Worm (Caenorhabditis elegans) whole organism, young adult: Measurements from ENCODE around the gene W04E12.4.

ENCODE experiments used
- C06A6.2 ChIP-seq: fragments of 200-800 bp; sonication (Bioruptor generic); conservative IDR thresholded peaks from 2 replicates; pipeline ENCODE4 v1.3.6; 2022; ENCODE audit warnings: missing genetic modification characterization, missing compliant biosample characterization
- C17E4.6 ChIP-seq: fragments of 200-800 bp; sonication (Bioruptor generic); IDR thresholded peaks from 2 replicates; pipeline ENCODE4 v1.3.6; 2022; ENCODE audit warnings: missing genetic modification reagents, missing genetic modification characterization, missing compliant biosample characterization
- F39B2.1 ChIP-seq: fragments of 200-800 bp; sonication (Bioruptor generic); IDR thresholded peaks from 2 replicates; pipeline ENCODE4 v1.3.6; 2022; ENCODE audit warnings: missing genetic modification reagents, missing genetic modification characterization, missing compliant biosample characterization
- F57C9.4 ChIP-seq: sonication (generic microtip); optimal IDR thresholded peaks from 2 replicates; lab custom pipeline; 2017; ENCODE audit warnings: mild to moderate bottlenecking, missing genetic modification characterization, missing compliant biosample characterization
- K11D2.4 ChIP-seq: fragments of 200-800 bp; sonication (Bioruptor generic); IDR thresholded peaks from 2 replicates; pipeline ENCODE4 v1.3.6; 2022; ENCODE audit warnings: missing genetic modification reagents, missing genetic modification characterization, missing compliant biosample characterization
- Y53G8AR.9 ChIP-seq: fragments of 200-800 bp; sonication (Bioruptor generic); conservative IDR thresholded peaks from 2 replicates; pipeline ENCODE4 v1.3.6; 2022; ENCODE audit warnings: missing genetic modification reagents, missing genetic modification characterization, missing compliant biosample characterization
- Y56A3A.18 ChIP-seq: fragments of 200-800 bp; sonication (Bioruptor generic); IDR thresholded peaks from 2 replicates; pipeline ENCODE4 v1.3.6; 2022; ENCODE audit warnings: missing genetic modification reagents, missing genetic modification characterization, missing compliant biosample characterization
- ZK185.1 ChIP-seq: sonication (generic microtip); optimal IDR thresholded peaks from 2 replicates; lab custom pipeline; 2016; ENCODE audit warnings: mild to moderate bottlenecking, missing genetic modification characterization, missing compliant biosample characterization; ENCODE audit not compliant: poor library complexity, severe bottlenecking
- akir-1 ChIP-seq: fragments of 200-800 bp; sonication (Bioruptor generic); optimal IDR thresholded peaks from 2 replicates; lab custom pipeline; 2018; ENCODE audit warnings: mild to moderate bottlenecking, missing genetic modification characterization, moderate library complexity, missing compliant biosample characterization
- ama-1 ChIP-seq, 3 experiments: fragments of 150-350 bp in 1 of 3; sonication (generic microtip) in 2 of 3; optimal IDR thresholded peaks; 2 replicates each; lab custom pipeline; 2014 to 2018; ENCODE audit warnings: missing biosample characterization in 2 of 3, missing genetic modification characterization in 2 of 3, missing genetic modification reagents in 2 of 3
- aptf-2 ChIP-seq: fragments of 200-800 bp; sonication (Bioruptor generic); conservative IDR thresholded peaks from 2 replicates; pipeline ENCODE4 v1.3.6; 2022; ENCODE audit warnings: missing genetic modification reagents, missing genetic modification characterization, missing compliant biosample characterization
- athp-1 ChIP-seq: sonication (generic microtip); optimal IDR thresholded peaks from 2 replicates; lab custom pipeline; 2017; ENCODE audit warnings: mild to moderate bottlenecking, missing genetic modification characterization, missing compliant biosample characterization
- bed-2 ChIP-seq: fragments of 200-800 bp; sonication (Bioruptor generic); IDR thresholded peaks from 2 replicates; pipeline ENCODE4 v1.3.6; 2022; ENCODE audit warnings: missing genetic modification reagents, missing genetic modification characterization, missing compliant biosample characterization
- ceh-79 ChIP-seq: sonication (generic microtip); optimal IDR thresholded peaks from 2 replicates; lab custom pipeline; 2017; ENCODE audit warnings: mild to moderate bottlenecking, missing genetic modification characterization, missing compliant biosample characterization
- ceh-91 ChIP-seq: fragments of 200-800 bp; sonication (Bioruptor generic); IDR thresholded peaks from 2 replicates; pipeline ENCODE4 v1.3.6; 2022; ENCODE audit warnings: missing genetic modification reagents, missing genetic modification characterization, missing compliant biosample characterization
- efl-1 ChIP-seq: fragments of 150-350 bp; optimal IDR thresholded peaks from 2 replicates; lab custom pipeline; 2014; ENCODE audit warnings: missing biosample characterization, missing genetic modification reagents, missing genetic modification characterization
- egrh-3 ChIP-seq: fragments of 200-800 bp; sonication (Bioruptor generic); IDR thresholded peaks from 2 replicates; pipeline ENCODE4 v1.3.6; 2022; ENCODE audit warnings: missing genetic modification reagents, missing genetic modification characterization, missing compliant biosample characterization
- ekl-4 ChIP-seq: fragments of 200-800 bp; sonication (Bioruptor generic); IDR thresholded peaks from 2 replicates; pipeline ENCODE4 v1.3.6; 2022; ENCODE audit warnings: missing genetic modification reagents, missing genetic modification characterization, missing compliant biosample characterization
- fkh-3 ChIP-seq: sonication (generic microtip); optimal IDR thresholded peaks from 2 replicates; lab custom pipeline; 2016; ENCODE audit warnings: mild to moderate bottlenecking, missing genetic modification characterization, missing compliant biosample characterization
- gei-17 ChIP-seq: fragments of 200-800 bp; sonication (Bioruptor generic); optimal IDR thresholded peaks from 2 replicates; lab custom pipeline; 2018; ENCODE audit warnings: mild to moderate bottlenecking, missing genetic modification characterization, missing compliant biosample characterization
- let-607 ChIP-seq, 2 experiments: fragments of 200-800 bp in 1 of 2; sonication (Bioruptor generic) in 1 of 2; sonication (generic microtip) in 1 of 2; optimal IDR thresholded peaks; 2 replicates each; lab custom pipeline; 2016 to 2018; ENCODE audit warnings: mild to moderate bottlenecking in 2 of 2, missing compliant biosample characterization in 2 of 2, missing genetic modification characterization in 2 of 2, moderate library complexity in 2 of 2, missing genotype in 1 of 2
- lsl-1 ChIP-seq: fragments of 200-800 bp; sonication (Bioruptor generic); optimal IDR thresholded peaks from 2 replicates; lab custom pipeline; 2018; ENCODE audit warnings: mild to moderate bottlenecking, missing genetic modification characterization, moderate library complexity, missing compliant biosample characterization
- madf-3 ChIP-seq: fragments of 200-800 bp; sonication (Bioruptor generic); IDR thresholded peaks from 2 replicates; pipeline ENCODE4 v1.3.6; 2022; ENCODE audit warnings: missing genetic modification reagents, missing genetic modification characterization, missing compliant biosample characterization
- nfya-1 ChIP-seq: sonication (generic microtip); optimal IDR thresholded peaks from 2 replicates; lab custom pipeline; 2017; ENCODE audit warnings: antibody characterized with exemption, missing compliant biosample characterization, missing genetic modification characterization, borderline replicate concordance; ENCODE audit not compliant: insufficient read depth
- rpc-1 ChIP-seq, 2 experiments: fragments of 150-350 bp in 1 of 2; sonication (generic microtip) in 1 of 2; optimal IDR thresholded peaks; 2 replicates each; lab custom pipeline; 2014 to 2018; ENCODE audit warnings: missing biosample characterization in 1 of 2, missing genetic modification characterization in 1 of 2, missing genetic modification reagents in 1 of 2, missing genotype in 1 of 2
- sptf-2 ChIP-seq: fragments of 200-800 bp; sonication (Bioruptor generic); optimal IDR thresholded peaks from 2 replicates; lab custom pipeline; 2018; ENCODE audit warnings: mild to moderate bottlenecking, missing genetic modification characterization, missing compliant biosample characterization
- zfh-2 ChIP-seq: fragments of 200-800 bp; sonication (Bioruptor generic); conservative IDR thresholded peaks from 2 replicates; pipeline ENCODE4 v1.3.6; 2022; ENCODE audit warnings: missing genetic modification reagents, missing genetic modification characterization, missing compliant biosample characterization
- ztf-25 ChIP-seq: fragments of 200-800 bp; sonication (Bioruptor generic); IDR thresholded peaks from 2 replicates; pipeline ENCODE4 v1.3.6; 2022; ENCODE audit warnings: missing genetic modification reagents, missing genetic modification characterization, missing compliant biosample characterization
- ztf-26 ChIP-seq: sonication (generic microtip); optimal IDR thresholded peaks from 2 replicates; lab custom pipeline; 2017; ENCODE audit warnings: missing genetic modification characterization, missing compliant biosample characterization
- ztf-28 ChIP-seq: fragments of 200-800 bp; sonication (Bioruptor generic); IDR thresholded peaks from 2 replicates; pipeline ENCODE4 v1.3.6; 2022; ENCODE audit warnings: missing genetic modification reagents, missing genetic modification characterization, missing compliant biosample characterization
- ztf-6 ChIP-seq: fragments of 200-800 bp; sonication (Bioruptor generic); IDR thresholded peaks from 2 replicates; pipeline ENCODE4 v1.3.6; 2022; ENCODE audit warnings: missing genetic modification reagents, missing genetic modification characterization, missing compliant biosample characterization

The W04E12.4 gene

DNA sequence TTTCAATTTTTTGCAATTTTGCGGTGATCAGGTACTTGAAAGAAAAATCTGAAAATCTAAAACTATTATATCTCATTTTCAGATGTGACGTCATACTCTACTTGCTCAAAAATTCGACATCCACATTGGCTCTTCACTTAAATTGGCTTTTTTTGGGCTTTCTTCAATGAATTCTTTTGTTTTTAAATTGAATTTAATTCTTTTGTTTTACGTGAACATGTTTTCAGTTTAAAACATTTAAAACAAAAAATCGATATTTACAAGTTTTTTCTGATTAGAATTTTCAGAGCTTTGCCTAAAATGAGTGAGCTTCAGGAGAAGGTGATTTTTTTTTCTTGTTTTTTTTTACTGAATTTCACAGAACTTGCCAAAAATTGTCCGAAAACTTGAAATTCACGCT is 1.8 kb upstream of the W04E12.4 start, which contains the start of gene W04E12.3:
TSS of gene W04E12.3 (plus strand) at position 301 of the 400 bp plus-strand sequence.
- no peak for TF ChIP-seq akir-1
- TF ChIP-seq ama-1 (optimal IDR thresholded peaks at IDR 0.05; lab: Kevin White, UChicago) = no peak
- TF ChIP-seq ama-1 (GFP tag; optimal IDR thresholded peaks at IDR 0.05; lab: Kevin White, UChicago) = no peak
- no peak for TF ChIP-seq madf-3 (GFP tag; lab: Robert Waterston, UW)
- no peak for TF ChIP-seq ceh-91
- no peak for TF ChIP-seq F39B2.1 (GFP tag; lab: Robert Waterston, UW)
- no peak for TF ChIP-seq egrh-3 (GFP tag; lab: Robert Waterston, UW)

DNA sequence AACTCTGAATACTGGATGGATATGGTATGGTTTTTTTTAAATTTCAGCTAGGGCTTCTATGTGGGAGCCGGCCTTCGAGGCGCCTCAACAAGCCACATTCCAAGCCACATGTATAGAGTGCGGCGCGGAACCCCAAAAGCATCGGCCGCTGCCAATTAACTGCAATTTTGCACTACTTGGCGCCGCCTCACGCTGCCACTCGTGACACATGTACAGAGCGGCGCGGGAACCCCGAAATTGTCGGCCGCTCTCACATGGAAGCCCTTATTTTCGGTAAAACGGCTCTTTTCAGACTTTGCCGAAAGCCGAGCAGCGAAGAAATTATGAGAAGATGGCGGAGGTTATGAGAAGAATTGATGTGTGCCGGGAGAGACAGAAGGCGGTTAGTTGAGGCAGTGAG is 389 bp downstream of the W04E12.4 start:
- TF ChIP-seq akir-1 (no peak), zfh-2 (GFP tag; lab: Robert Waterston, UW) (peak; percentile 69)

DNA sequence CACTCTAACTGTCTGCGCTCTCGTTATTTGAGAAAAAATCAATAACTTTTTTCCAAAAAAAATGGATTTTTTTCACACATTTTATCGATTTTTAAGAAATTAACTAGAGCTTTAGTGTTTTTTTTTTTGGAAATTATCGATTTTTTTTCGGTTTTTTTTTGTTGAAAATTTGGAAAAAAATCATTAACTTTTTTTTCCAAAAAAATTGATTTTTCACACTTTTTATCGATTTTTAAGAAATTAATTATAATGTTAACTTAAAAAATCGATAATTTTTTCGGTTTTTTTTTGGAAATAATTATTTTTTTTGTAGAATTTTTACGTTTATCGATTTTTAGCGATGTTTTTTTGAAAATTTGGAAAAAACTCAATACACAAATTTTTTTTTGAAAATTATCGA is 805 bp downstream of the W04E12.4 start:
- TF ChIP-seq let-607 (tag; optimal IDR thresholded peaks at IDR 0.05; lab: Kevin White, UChicago) (no peak), C06A6.2 (GFP tag; lab: Robert Waterston, UW) (no peak), Y56A3A.18 (GFP tag; lab: Robert Waterston, UW) (no peak), F57C9.4 (tag; lab: Kevin White, UChicago) (no peak), efl-1 (GFP tag; lab: Kevin White, UChicago) (no peak), gei-17 (GFP tag; lab: Kevin White, UChicago) (no peak)

DNA sequence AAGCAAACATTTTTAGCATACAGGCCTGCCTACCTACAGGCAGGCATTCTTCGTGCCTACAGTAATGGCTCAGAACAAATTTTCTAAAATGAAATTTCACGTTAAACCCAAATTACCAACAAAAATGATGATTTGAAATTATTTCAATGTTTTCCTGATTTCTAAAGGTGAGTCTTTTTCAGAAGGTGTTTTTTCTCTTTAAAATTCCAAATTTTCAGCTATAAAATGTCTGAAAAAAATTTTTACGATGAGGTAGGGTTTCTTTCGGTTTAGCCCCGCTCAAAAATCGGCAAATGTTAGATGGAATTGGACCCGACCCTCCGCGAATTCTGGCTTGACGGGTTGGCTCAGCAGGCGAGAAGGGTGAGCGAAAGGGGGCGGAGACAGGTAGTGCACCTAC is 2.4 kb downstream of the W04E12.4 start, which contains the start of gene W04E12.5:
TSS of gene W04E12.5 (plus strand) at position 301 of the 400 bp plus-strand sequence.
- no peak for TF ChIP-seq C17E4.6
- no peak for TF ChIP-seq ZK185.1 (tag; lab: Kevin White, UChicago)
- no peak for TF ChIP-seq sptf-2
- no peak for TF ChIP-seq athp-1
- TF ChIP-seq rpc-1 (optimal IDR thresholded peaks at IDR 0.05; lab: Kevin White, UChicago) = no peak
- TF ChIP-seq rpc-1 (tag; optimal IDR thresholded peaks at IDR 0.05; lab: Kevin White, UChicago) = no peak
- no peak for TF ChIP-seq ztf-6
- no peak for TF ChIP-seq aptf-2 (GFP tag; lab: Robert Waterston, UW)
- TF ChIP-seq K11D2.4 (GFP tag; lab: Robert Waterston, UW) = no peak
- TF ChIP-seq fkh-3 (tag; lab: Kevin White, UChicago) = no peak
- TF ChIP-seq Y53G8AR.9 (GFP tag; lab: Robert Waterston, UW) = no peak
- no peak for TF ChIP-seq ztf-25 (GFP tag; lab: Robert Waterston, UW)
- no peak for TF ChIP-seq bed-2 (GFP tag; lab: Robert Waterston, UW)
- no peak for TF ChIP-seq ztf-28
- TF ChIP-seq, all 124 proteins: peak for 0

DNA sequence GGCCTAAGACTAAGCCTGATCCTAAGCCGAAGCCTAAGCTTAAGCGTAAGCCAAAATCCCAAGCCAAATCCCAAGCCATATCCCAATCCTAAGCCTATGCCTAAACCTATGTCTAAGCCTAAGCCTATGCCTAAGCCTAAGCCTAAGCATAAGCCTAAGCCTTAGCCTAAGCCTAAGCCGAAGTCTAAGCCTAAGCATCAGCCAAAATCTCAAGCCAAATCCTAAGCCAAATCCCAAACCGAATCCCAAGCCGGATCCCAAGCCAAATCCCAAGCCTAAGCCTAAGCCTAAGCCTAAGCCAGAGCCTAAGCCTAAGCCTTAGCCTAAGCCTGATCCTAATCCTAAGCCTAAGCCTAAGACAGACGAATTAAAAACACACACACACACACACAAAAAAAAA is 3.7 kb downstream of the W04E12.4 start:
- TF ChIP-seq ZK185.1 (tag; lab: Kevin White, UChicago) = no peak
- TF ChIP-seq nfya-1 (tag; lab: Kevin White, UChicago) = no peak
- no peak for TF ChIP-seq ceh-79
- TF ChIP-seq lsl-1 = no peak
- no peak for TF ChIP-seq ztf-26 (tag; lab: Kevin White, UChicago)
- no peak for TF ChIP-seq fkh-3 (tag; lab: Kevin White, UChicago)
- no peak for TF ChIP-seq ekl-4 (GFP tag; lab: Robert Waterston, UW)
- TF ChIP-seq, all 124 proteins: peak for 0
